Worm (Caenorhabditis elegans) whole organism, L1 larva: ENCODE measurements around the gene sre-30.

Experiments used
- C34B4.2 ChIP-seq: sonication (generic microtip); optimal IDR thresholded peaks from 2 replicates; lab custom pipeline; 2017; ENCODE audit warnings: mild to moderate bottlenecking, missing genetic modification characterization, missing compliant biosample characterization
- Y116A8C.19 ChIP-seq: sonication (generic microtip); optimal IDR thresholded peaks from 2 replicates; lab custom pipeline; 2016; ENCODE audit warnings: missing compliant biosample characterization, missing genetic modification characterization, borderline replicate concordance
- ceh-63 ChIP-seq: fragments of 200-800 bp; sonication (Bioruptor generic); optimal IDR thresholded peaks from 2 replicates; lab custom pipeline; 2018; ENCODE audit warnings: mild to moderate bottlenecking, missing genetic modification characterization, missing compliant biosample characterization
- ceh-88 ChIP-seq: fragments of 200-800 bp; sonication (Bioruptor generic); IDR thresholded peaks from 2 replicates; pipeline ENCODE4 v1.3.6; 2022; ENCODE audit warnings: missing genetic modification characterization, missing compliant biosample characterization
- ces-1 ChIP-seq: fragments of 150-350 bp; optimal IDR thresholded peaks from 2 replicates; lab custom pipeline; 2014; ENCODE audit warnings: missing biosample characterization, missing genetic modification reagents, missing genetic modification characterization
- dpl-1 ChIP-seq, 3 experiments: fragments of 150-350 bp in 2 of 3; sonication (generic microtip) in 1 of 3; optimal IDR thresholded peaks; 2 replicates each; lab custom pipeline; 2014 to 2017; ENCODE audit warnings: missing biosample characterization in 3 of 3, missing genetic modification characterization in 3 of 3, missing genetic modification reagents in 3 of 3
- efl-1 ChIP-seq, 4 experiments: fragments of 150-350 bp; optimal IDR thresholded peaks in 3 of 4; peaks in 1 of 4; 1 replicate in 1 of 4; 2 replicates in 3 of 4; lab custom pipeline; 2014; ENCODE audit warnings: missing biosample characterization in 2 of 4, missing genetic modification characterization in 2 of 4, missing genetic modification reagents in 2 of 4
- efl-3 ChIP-seq: fragments of 200-800 bp; sonication (Bioruptor generic); optimal IDR thresholded peaks from 2 replicates; lab custom pipeline; 2018; ENCODE audit warnings: mild to moderate bottlenecking, missing genetic modification characterization, missing compliant biosample characterization
- egl-27 ChIP-seq, 2 experiments: fragments of 150-350 bp in 1 of 2; sonication (generic microtip); optimal IDR thresholded peaks; 3 replicates each; lab custom pipeline; 2017 to 2018; ENCODE audit warnings: missing biosample characterization in 2 of 2, missing genetic modification characterization in 2 of 2, missing genetic modification reagents in 2 of 2
- ets-5 ChIP-seq: fragments of 200-800 bp; sonication (Bioruptor generic); IDR thresholded peaks from 2 replicates; pipeline ENCODE4 v1.3.6; 2022; ENCODE audit warnings: missing genetic modification characterization, missing compliant biosample characterization
- fkh-10 ChIP-seq: sonication (generic microtip); optimal IDR thresholded peaks from 2 replicates; lab custom pipeline; 2017; ENCODE audit warnings: missing biosample characterization, missing genetic modification reagents, missing genetic modification characterization
- hpl-2 ChIP-seq: fragments of 150-350 bp; optimal IDR thresholded peaks from 2 replicates; lab custom pipeline; 2014; ENCODE audit warnings: missing biosample characterization, missing genetic modification reagents, missing genetic modification characterization
- irx-1 ChIP-seq: sonication (generic microtip); optimal IDR thresholded peaks from 2 replicates; lab custom pipeline; 2016; ENCODE audit warnings: missing genetic modification characterization, missing compliant biosample characterization
- lin-39 ChIP-seq: fragments of 150-350 bp; optimal IDR thresholded peaks from 2 replicates; lab custom pipeline; 2014; ENCODE audit warnings: missing biosample characterization, missing genetic modification reagents, missing genetic modification characterization
- mab-9 ChIP-seq: fragments of 200-800 bp; sonication (Bioruptor generic); IDR thresholded peaks from 2 replicates; pipeline ENCODE4 v1.3.6; 2022; ENCODE audit warnings: missing genetic modification reagents, missing genetic modification characterization, missing compliant biosample characterization
- mdl-1 ChIP-seq, 2 experiments: fragments of 150-350 bp; optimal IDR thresholded peaks; 2 replicates each; lab custom pipeline; 2014 to 2017; ENCODE audit warnings: missing biosample characterization in 2 of 2, missing genetic modification characterization in 2 of 2, inconsistent platforms in 1 of 2
- mef-2 ChIP-seq: fragments of 150-350 bp; optimal IDR thresholded peaks from 2 replicates; lab custom pipeline; 2014; ENCODE audit warnings: missing biosample characterization, missing genetic modification characterization
- mep-1 ChIP-seq: fragments of 150-350 bp; optimal IDR thresholded peaks from 2 replicates; lab custom pipeline; 2014; ENCODE audit warnings: missing biosample characterization, missing genetic modification characterization
- nhr-28 ChIP-seq: fragments of 150-350 bp; optimal IDR thresholded peaks from 2 replicates; lab custom pipeline; 2014; ENCODE audit warnings: missing biosample characterization, missing genetic modification characterization
- nhr-71 ChIP-seq: sonication (generic microtip); optimal IDR thresholded peaks from 2 replicates; lab custom pipeline; 2016; ENCODE audit warnings: mild to moderate bottlenecking, missing genetic modification characterization, moderate library complexity, missing compliant biosample characterization
- nhr-76 ChIP-seq: sonication (generic microtip); optimal IDR thresholded peaks from 2 replicates; lab custom pipeline; 2017; ENCODE audit warnings: missing biosample characterization, missing genetic modification characterization
- pax-3 ChIP-seq: fragments of 200-800 bp; sonication (Bioruptor generic); optimal IDR thresholded peaks from 2 replicates; lab custom pipeline; 2018; ENCODE audit warnings: mild to moderate bottlenecking, missing genetic modification characterization, moderate library complexity, missing compliant biosample characterization
- pqm-1 ChIP-seq: sonication (generic microtip); optimal IDR thresholded peaks from 3 replicates; lab custom pipeline; 2017; ENCODE audit warnings: missing biosample characterization, missing genetic modification characterization
- rnt-1 ChIP-seq: sonication (generic microtip); optimal IDR thresholded peaks from 2 replicates; lab custom pipeline; 2016; ENCODE audit warnings: mild to moderate bottlenecking, missing genetic modification characterization, moderate library complexity, missing compliant biosample characterization
- snu-23 ChIP-seq: sonication (generic microtip); optimal IDR thresholded peaks from 2 replicates; lab custom pipeline; 2016; ENCODE audit warnings: missing genetic modification characterization, missing compliant biosample characterization
- unc-30 ChIP-seq: sonication (generic microtip); optimal IDR thresholded peaks from 2 replicates; lab custom pipeline; 2017; ENCODE audit warnings: missing biosample characterization, missing genetic modification characterization
- unc-62 ChIP-seq: fragments of 150-350 bp; optimal IDR thresholded peaks from 2 replicates; lab custom pipeline; 2014; ENCODE audit warnings: missing biosample characterization, missing genetic modification reagents, missing genetic modification characterization
- unc-86 ChIP-seq: sonication (generic microtip); optimal IDR thresholded peaks from 2 replicates; lab custom pipeline; 2016; ENCODE audit warnings: missing genetic modification characterization, missing compliant biosample characterization
- unc-98 ChIP-seq: fragments of 200-800 bp; sonication (Bioruptor generic); IDR thresholded peaks from 2 replicates; pipeline ENCODE4 v1.3.6; 2022; ENCODE audit warnings: missing genetic modification characterization, missing compliant biosample characterization

sre-30 gene

DNA sequence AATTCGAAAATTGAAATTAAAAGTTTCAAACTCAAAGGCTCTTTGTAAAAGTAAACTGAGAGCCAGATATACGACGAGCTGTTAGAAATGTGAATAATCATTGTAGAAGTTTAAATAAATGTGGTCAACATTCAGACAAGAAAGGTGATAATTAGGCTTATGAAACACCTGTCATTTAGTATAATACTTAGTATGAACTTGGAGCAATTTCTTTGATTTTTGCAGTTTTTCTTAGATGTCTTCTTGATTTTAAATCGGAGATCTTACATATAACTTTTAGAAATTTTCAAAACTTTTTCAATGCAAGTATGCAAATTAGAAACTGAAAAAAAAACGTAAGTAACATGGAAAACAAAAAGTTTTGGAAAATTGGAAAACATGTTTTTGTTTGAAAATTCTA lies at the start of gene sre-30:
sre-30 (minus strand) TSS at position 101 of the 400 bp plus-strand sequence.
- no peak for TF ChIP-seq mdl-1 (tag; optimal IDR thresholded peaks at IDR 0.05; lab: Kevin White, UChicago)
- TF ChIP-seq efl-1 (optimal IDR thresholded peaks at IDR 0.05; lab: Kevin White, UChicago), result no peak
- peak in 1 of 2 experiments; percentile 55 for TF ChIP-seq efl-1 (GFP tag; optimal IDR thresholded peaks at IDR 0.05 in 1 of 2; lab: Kevin White, UChicago)
- TF ChIP-seq mep-1, result no peak
- TF ChIP-seq unc-86 (tag; lab: Kevin White, UChicago), result no peak
- TF ChIP-seq dpl-1 (GFP tag; optimal IDR thresholded peaks at IDR 0.05; lab: Kevin White, UChicago), result no peak
- no peak for TF ChIP-seq ces-1
- no peak for TF ChIP-seq unc-98 (GFP tag; lab: Robert Waterston, UW)

- TF ChIP-seq dpl-1 (GFP tag; optimal IDR thresholded peaks at IDR 0.05; lab: Kevin White, UChicago), result no peak
- TF ChIP-seq, all 84 proteins: peak for 0
Observed at ce11 chrII:12452754-12453352, 46.6 kb upstream of the sre-30 start, which contains the start of the genes sre-35 and sre-33. Gene sre-35 (minus strand): TSS chrII:12452854. Gene sre-33 (plus strand): TSS chrII:12453302.

DNA sequence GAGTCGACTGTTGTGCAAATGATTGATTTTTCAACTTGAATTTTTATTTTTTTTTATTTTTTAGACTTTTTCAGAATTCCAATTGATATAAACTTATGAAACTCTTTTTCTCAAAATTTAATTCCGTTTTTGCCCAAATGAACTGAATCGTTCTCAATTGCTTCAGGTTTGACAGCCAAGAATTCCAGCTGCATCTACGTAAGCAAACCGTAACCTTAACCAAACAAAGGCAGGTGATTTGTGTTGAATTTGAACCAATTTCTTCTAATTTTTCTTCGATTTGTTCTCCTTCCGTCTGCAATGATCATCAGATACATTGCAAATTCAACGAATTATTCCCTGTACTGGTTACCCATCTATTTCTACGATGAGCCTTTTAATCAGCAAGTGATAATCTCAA lies 43.6 kb upstream of the sre-30 start, which contains the start of gene sre-34:
sre-34 (plus strand) TSS at position 301 of the 400 bp plus-strand sequence.
- no peak for TF ChIP-seq C34B4.2
- TF ChIP-seq lin-39 (tag; lab: Kevin White, UChicago), result no peak
- TF ChIP-seq ces-1, result no peak
- no peak for TF ChIP-seq pax-3 (tag; lab: Kevin White, UChicago)
- TF ChIP-seq nhr-71 (tag; lab: Kevin White, UChicago), result no peak

DNA sequence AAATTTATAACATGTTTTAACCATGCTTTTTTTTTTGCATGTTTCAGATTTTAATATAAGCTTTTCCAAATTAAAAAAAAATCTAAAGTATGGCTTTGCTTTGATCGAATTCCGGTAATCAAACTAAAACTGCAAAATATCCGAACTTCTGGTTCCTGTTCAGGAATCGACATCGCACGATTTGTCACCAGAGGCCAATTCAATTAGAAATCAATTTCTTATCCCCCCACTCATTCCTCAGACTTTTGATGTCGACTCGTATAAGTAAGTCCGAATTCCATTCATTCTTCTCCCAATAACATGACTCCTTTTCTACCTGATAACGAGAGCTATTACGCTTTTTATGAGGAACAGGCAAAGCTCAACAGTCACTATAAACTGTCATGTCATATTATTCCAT lies 41.9 kb upstream of the sre-30 start, which contains the start of gene srh-27:
srh-27 (plus strand) TSS at position 301 of the 400 bp plus-strand sequence.
- no peak for TF ChIP-seq lin-39 (tag; lab: Kevin White, UChicago)
- no peak for TF ChIP-seq nhr-28 (tag; lab: Kevin White, UChicago)
- no peak for TF ChIP-seq fkh-10 (GFP tag; lab: Kevin White, UChicago)
- TF ChIP-seq Y116A8C.19 (tag; lab: Kevin White, UChicago), result no peak

- TF ChIP-seq efl-3 (GFP tag; lab: Kevin White, UChicago), result no peak
- no peak for TF ChIP-seq mef-2 (tag; lab: Kevin White, UChicago)
- no peak for TF ChIP-seq ets-5 (GFP tag; lab: Robert Waterston, UW)
- no peak for TF ChIP-seq irx-1 (tag; lab: Kevin White, UChicago)
- TF ChIP-seq ceh-88, result no peak
- no peak for TF ChIP-seq hpl-2
- no peak for TF ChIP-seq efl-1 (optimal IDR thresholded peaks at IDR 0.05; lab: Kevin White, UChicago)
- no peak for TF ChIP-seq efl-1 (GFP tag; optimal IDR thresholded peaks at IDR 0.05 in 1 of 2; lab: Kevin White, UChicago)
- TF ChIP-seq snu-23 (GFP tag; lab: Kevin White, UChicago), result no peak
- no peak for TF ChIP-seq nhr-28 (tag; lab: Kevin White, UChicago)
- no peak for TF ChIP-seq egl-27 (tag; optimal IDR thresholded peaks at IDR 0.05; lab: Kevin White, UChicago)
- no peak for TF ChIP-seq pqm-1 (tag; lab: Kevin White, UChicago)
- no peak for TF ChIP-seq unc-30
- no peak for TF ChIP-seq nhr-76 (tag; lab: Kevin White, UChicago)
- no peak for TF ChIP-seq rnt-1 (tag; lab: Kevin White, UChicago)
- TF ChIP-seq mab-9 (GFP tag; lab: Robert Waterston, UW), result no peak
- TF ChIP-seq unc-62 (GFP tag; lab: Kevin White, UChicago), result no peak
- TF ChIP-seq ceh-63 (GFP tag; lab: Kevin White, UChicago), result no peak
Observed at ce11 chrII:12444679-12445376, 38.5 kb upstream of the sre-30 start, which contains the start of the genes W05H5.1 and pitr-6. Gene W05H5.1 (minus strand): TSS chrII:12444779. Gene pitr-6 (plus strand): TSS chrII:12445326.
